Fruit fly (Drosophila melanogaster): ENCODE results near the gene Cht5.

DNA sequence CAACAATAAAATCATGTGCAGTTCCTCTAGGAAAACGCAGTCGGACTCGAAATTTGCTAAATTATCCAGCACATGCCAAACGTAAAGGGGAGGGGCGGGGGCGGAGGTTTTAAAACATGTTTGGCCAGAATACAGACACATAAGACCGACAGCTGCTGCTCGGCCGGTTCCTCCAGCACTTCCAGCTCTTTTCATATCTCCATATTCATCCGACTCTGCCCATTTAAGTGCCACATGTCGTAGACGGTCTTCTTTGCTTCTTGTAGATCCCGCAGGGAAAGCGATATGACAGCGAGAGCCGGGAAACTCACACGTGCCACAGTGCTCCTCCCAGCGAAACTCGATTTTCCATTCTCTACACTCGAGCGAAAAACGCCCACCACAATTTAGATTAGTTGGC is 48.3 kb upstream of the Cht5 start:
- TF ChIP-seq h (optimal IDR thresholded peaks at IDR 0.05), result no peak
- no peak for TF ChIP-seq psq (optimal IDR thresholded peaks at IDR 0.05)
- TF ChIP-seq Sin3A (optimal IDR thresholded peaks at IDR 0.05), result no peak
- TF ChIP-seq ttk (optimal IDR thresholded peaks at IDR 0.05), result no peak
- TF ChIP-seq Myc (optimal IDR thresholded peaks at IDR 0.05), result no peak

Measured in Kc167 (cell line).